Fruit fly (Drosophila melanogaster): ENCODE measurements around the gene mrn.

Gene mrn

dm6 chr3L:15566484-15566955 lies 13.8 kb downstream of the mrn start (continued):
- peak; percentile 31; the same call in 1 of the 2 replicates for TF ChIP-seq ara (GFP tag; IDR thresholded peaks at IDR 0.05)
- no peak for TF ChIP-seq Six4 (GFP tag; optimal IDR thresholded peaks at IDR 0.05)
- 0 out of 2 replicates have a peak, but pooled peaks have one; percentile 36 for TF ChIP-seq sim (GFP tag; IDR thresholded peaks at IDR 0.05)
- no peak for TF ChIP-seq Aef1 (GFP tag; IDR thresholded peaks at IDR 0.05)
- TF ChIP-seq CG16779 (GFP tag; IDR thresholded peaks at IDR 0.05): peak; percentile 22; the same call in 1 of the 2 replicates
- TF ChIP-seq MTF-1 (GFP tag; optimal IDR thresholded peaks at IDR 0.05; ENCODE audit: borderline replicate concordance): peak; percentile 67
- TF ChIP-seq seq (GFP tag; IDR thresholded peaks at IDR 0.05): peak; percentile 70; the same call in 1 of the 2 replicates
- TF ChIP-seq z (GFP tag; IDR thresholded peaks at IDR 0.05): no peak
- no peak for TF ChIP-seq row (GFP tag; IDR thresholded peaks at IDR 0.05)
- TF ChIP-seq CG17912 (GFP tag; optimal IDR thresholded peaks at IDR 0.05): peak; percentile 83
- TF ChIP-seq CG17359 (tag; optimal IDR thresholded peaks at IDR 0.05): no peak
- TF ChIP-seq CG13894 (tag; optimal IDR thresholded peaks at IDR 0.05): no peak
- TF ChIP-seq CG17568 (GFP tag; optimal IDR thresholded peaks at IDR 0.05): no peak
- TF ChIP-seq luna (GFP tag; optimal IDR thresholded peaks at IDR 0.05): no peak
- TF ChIP-seq ken (GFP tag; IDR thresholded peaks at IDR 0.05): no peak
- TF ChIP-seq ttk (GFP tag; IDR thresholded peaks at IDR 0.05): no peak
- TF ChIP-seq Trl (optimal IDR thresholded peaks at IDR 0.05): peak in 1 of 2 experiments; percentile 15
- peak; percentile 46 for TF ChIP-seq Trl (GFP tag; optimal IDR thresholded peaks at IDR 0.05)
- TF ChIP-seq CG13424 (tag; optimal IDR thresholded peaks at IDR 0.05): peak; percentile 64
- no peak for TF ChIP-seq ro (GFP tag; IDR thresholded peaks at IDR 0.05)
- no peak for TF ChIP-seq Scr (GFP tag; IDR thresholded peaks at IDR 0.05; ENCODE audit: partially characterized antibody)
- no peak; the same call in 2 of the 3 replicates for TF ChIP-seq CG34224 (GFP tag; IDR thresholded peaks at IDR 0.05; ENCODE audit: partially characterized antibody)
- TF ChIP-seq cato (GFP tag; optimal IDR thresholded peaks at IDR 0.05; ENCODE audit: borderline replicate concordance): no peak
- no peak for TF ChIP-seq Ets97D (GFP tag; optimal IDR thresholded peaks at IDR 0.05)
- TF ChIP-seq org-1 (GFP tag; optimal IDR thresholded peaks at IDR 0.05): peak; percentile 84
- peak; percentile 92 for TF ChIP-seq CG13296 (GFP tag; optimal IDR thresholded peaks at IDR 0.05)
- TF ChIP-seq Gug (GFP tag; IDR thresholded peaks at IDR 0.05): no peak
- peak; percentile 38 for TF ChIP-seq CG13624 (GFP tag; optimal IDR thresholded peaks at IDR 0.05)
- no peak; the same call in 2 of the 3 replicates for TF ChIP-seq sr (GFP tag; IDR thresholded peaks at IDR 0.05)
- no peak for TF ChIP-seq Blimp-1 (GFP tag; optimal IDR thresholded peaks at IDR 0.05)
- no peak for TF ChIP-seq Hr78 (GFP tag; optimal IDR thresholded peaks at IDR 0.05)
- no peak for TF ChIP-seq CG4404 (GFP tag; IDR thresholded peaks at IDR 0.05)
- peak; percentile 78 for TF ChIP-seq CG3281 (GFP tag; optimal IDR thresholded peaks at IDR 0.05)
- no peak; the same call in 1 of the 2 replicates for TF ChIP-seq peb (GFP tag; IDR thresholded peaks at IDR 0.05)
- peak; percentile 19 for TF ChIP-seq CG3163 (GFP tag; optimal IDR thresholded peaks at IDR 0.05)
- peak; percentile 64 for TF ChIP-seq unpg (GFP tag; optimal IDR thresholded peaks at IDR 0.05)
- no peak for TF ChIP-seq Atf3 (GFP tag; optimal IDR thresholded peaks at IDR 0.05)
- peak; percentile 65 for TF ChIP-seq CG31365 (tag; optimal IDR thresholded peaks at IDR 0.05)
- TF ChIP-seq CG8944 (GFP tag; optimal IDR thresholded peaks at IDR 0.05): no peak
- peak; percentile 36 for TF ChIP-seq CG30431 (GFP tag; optimal IDR thresholded peaks at IDR 0.05)
- TF ChIP-seq CG6654 (GFP tag; optimal IDR thresholded peaks at IDR 0.05): no peak
- TF ChIP-seq hkb (optimal IDR thresholded peaks at IDR 0.05): no peak
- peak; percentile 59 for TF ChIP-seq hkb (GFP tag; IDR thresholded peaks at IDR 0.05)
- TF ChIP-seq CTCF (GFP tag; optimal IDR thresholded peaks at IDR 0.05): no peak
- TF ChIP-seq CG15696 (tag; optimal IDR thresholded peaks at IDR 0.05): peak; percentile 61
- TF ChIP-seq tup (GFP tag; optimal IDR thresholded peaks at IDR 0.05): no peak
- TF ChIP-seq ham (GFP tag; IDR thresholded peaks at IDR 0.05): peak; percentile 44; the same call in 1 of the 2 replicates
- TF ChIP-seq CG17802 (tag; optimal IDR thresholded peaks at IDR 0.05): peak; percentile 39
- no peak for TF ChIP-seq pita (GFP tag; optimal IDR thresholded peaks at IDR 0.05)
- TF ChIP-seq kah (GFP tag; optimal IDR thresholded peaks at IDR 0.05): peak; percentile 70
- TF ChIP-seq CG6791 (GFP tag; IDR thresholded peaks at IDR 0.05; ENCODE audit: partially characterized antibody): peak; percentile 38
- peak; percentile 67 for TF ChIP-seq CG33213 (GFP tag; optimal IDR thresholded peaks at IDR 0.05)

Measured in whole organism, embryonic.